Worm (Caenorhabditis elegans) whole organism, L4/young adult: ENCODE data around the gene T07H3.8.

Experiments
- dao-5 ChIP-seq: sonication (generic microtip); optimal IDR thresholded peaks from 2 replicates; lab custom pipeline; 2016; ENCODE audit warnings: missing genotype, missing genetic modification characterization, moderate library complexity, missing compliant biosample characterization
- him-1 ChIP-seq: sonication (generic microtip); optimal IDR thresholded peaks from 2 replicates; lab custom pipeline; 2016; ENCODE audit warnings: missing genotype, missing genetic modification reagents, missing genetic modification characterization, missing compliant biosample characterization

ce11 chrII:1538589-1538988, 47.8 kb upstream of the T07H3.8 start, which contains the start of gene fbxb-44:
- TF ChIP-seq him-1 (tag; lab: Kevin White, UChicago) (no peak), dao-5 (tag; lab: Kevin White, UChicago) (no peak)
